Fruit fly (Drosophila melanogaster) whole organism, wandering third instar larva: ENCODE measurements around the gene brat.

ENCODE experiments used
- CG32264 ChIP-seq: fragments of 200-800 bp; sonication (Bioruptor generic); optimal IDR thresholded peaks from 2 replicates; lab custom pipeline; 2016; ENCODE audit warnings: missing biosample characterization, missing genetic modification characterization
- GATAd ChIP-seq: sonication (Bioruptor generic); optimal IDR thresholded peaks from 2 replicates; lab custom pipeline; 2016; ENCODE audit warnings: missing biosample characterization, missing genetic modification characterization
- HLH106 ChIP-seq: fragments of 200-800 bp; optimal IDR thresholded peaks from 3 replicates; lab custom pipeline; 2019; ENCODE audit warnings: missing biosample characterization, mild to moderate bottlenecking, missing genetic modification characterization, moderate library complexity
- Hnf4 ChIP-seq: fragments of 200-800 bp; sonication (Bioruptor generic); optimal IDR thresholded peaks from 2 replicates; lab custom pipeline; 2016; ENCODE audit warnings: missing biosample characterization, mild to moderate bottlenecking, missing genetic modification characterization
- Mio ChIP-seq: sonication (Bioruptor generic); optimal IDR thresholded peaks from 2 replicates; lab custom pipeline; 2016; ENCODE audit warnings: missing biosample characterization, missing genetic modification characterization
- Myc ChIP-seq: fragments of >200 bp; optimal IDR thresholded peaks from 2 replicates; lab custom pipeline; 2017
- OdsH ChIP-seq: fragments of 200-800 bp; sonication (Bioruptor generic); optimal IDR thresholded peaks from 2 replicates; lab custom pipeline; 2016; ENCODE audit warnings: missing biosample characterization, mild to moderate bottlenecking, missing genetic modification characterization
- lola ChIP-seq: fragments of >200 bp; optimal IDR thresholded peaks from 2 replicates; lab custom pipeline; 2017; ENCODE audit warnings: missing biosample characterization, missing genetic modification characterization
- pan ChIP-seq: fragments of >200 bp; optimal IDR thresholded peaks from 2 replicates; lab custom pipeline; 2017
- sv ChIP-seq: fragments of 200-800 bp; sonication (Bioruptor generic); optimal IDR thresholded peaks from 3 replicates; lab custom pipeline; 2016; ENCODE audit warnings: missing biosample characterization, missing genetic modification characterization

DNA sequence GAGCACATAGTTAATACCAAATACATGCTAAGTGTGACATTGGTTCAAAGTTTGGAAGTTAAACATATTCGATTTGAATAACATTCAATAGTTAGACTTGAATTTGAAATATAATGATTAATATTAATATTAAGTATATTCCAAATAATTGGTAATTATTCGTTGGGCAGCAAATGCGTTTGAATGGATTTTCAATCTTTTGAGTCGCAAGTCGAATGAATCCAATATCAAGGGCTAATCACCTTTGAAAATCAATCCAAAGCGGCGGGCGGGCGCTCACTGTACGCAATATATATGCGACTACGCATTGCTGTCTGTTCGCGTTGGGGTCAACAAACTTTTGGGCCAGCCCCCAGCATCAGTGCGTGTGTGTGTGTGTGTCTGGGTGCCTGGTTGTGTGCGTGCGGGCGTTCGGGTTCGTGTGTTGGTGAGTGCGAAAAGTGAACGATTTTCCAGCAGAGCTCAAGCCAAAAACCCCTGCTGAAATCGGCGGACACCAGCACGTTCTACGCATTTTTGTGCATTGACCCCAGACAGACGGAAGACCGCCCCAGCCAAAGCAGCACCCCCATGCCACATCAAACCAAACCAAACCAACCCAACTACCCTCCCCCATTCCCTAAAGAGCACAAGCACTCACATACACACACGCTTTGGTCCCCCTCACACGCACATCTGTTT is 4.9 kb downstream of the brat start:
- TF ChIP-seq lola (GFP tag; lab: Kevin White, UChicago) = no peak
- no peak for TF ChIP-seq Hnf4
- no peak for TF ChIP-seq GATAd
- TF ChIP-seq Mio (GFP tag; lab: Kevin White, UChicago) = no peak
- TF ChIP-seq pan = no peak
- TF ChIP-seq HLH106 (tag; lab: Kevin White, UChicago) = no peak
- no peak for TF ChIP-seq Myc (lab: Kevin White, UChicago)
- no peak for TF ChIP-seq sv (GFP tag; lab: Kevin White, UChicago)
- no peak for TF ChIP-seq CG32264 (GFP tag; lab: Kevin White, UChicago)
- no peak for TF ChIP-seq OdsH (GFP tag; lab: Kevin White, UChicago)
